Fruit fly (Drosophila melanogaster): ENCODE measurements around the gene CG9915.

The CG9915 gene

DNA sequence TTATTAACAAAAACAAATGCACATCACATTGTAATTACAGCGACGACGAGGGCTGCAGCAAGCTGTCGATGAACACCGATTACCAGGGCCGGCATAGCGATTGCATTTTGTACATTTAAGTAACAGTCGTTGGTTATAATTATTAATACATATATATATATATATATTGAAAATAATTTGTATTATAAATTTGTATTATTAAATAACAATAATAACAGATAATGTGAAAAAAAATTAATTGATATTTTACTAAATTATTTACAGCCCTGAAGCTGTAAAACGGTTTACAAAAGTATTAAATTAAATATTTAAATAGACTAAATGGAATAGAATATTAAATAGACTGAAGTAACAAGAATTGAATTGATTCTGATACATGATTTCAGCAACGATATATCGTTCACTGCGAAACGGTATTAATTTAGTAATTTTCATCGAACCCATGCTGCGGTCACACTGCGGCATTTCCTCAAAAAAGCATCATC lies 37.0 kb downstream of the CG9915 start, which contains the start of the genes kat80 and Prosalpha4 (continued):
- peak; percentile 33 for TF ChIP-seq Hr4 (GFP tag; optimal IDR thresholded peaks at IDR 0.05)
- no peak for TF ChIP-seq net (GFP tag; optimal IDR thresholded peaks at IDR 0.05)
- no peak for TF ChIP-seq CG6163 (GFP tag; IDR thresholded peaks at IDR 0.05)
- TF ChIP-seq CG3919 (GFP tag; optimal IDR thresholded peaks at IDR 0.05): peak; percentile 26
- no peak for TF ChIP-seq Smox (GFP tag; optimal IDR thresholded peaks at IDR 0.05)
- TF ChIP-seq lz (GFP tag; optimal IDR thresholded peaks at IDR 0.05): no peak
- peak; percentile 0 for TF ChIP-seq CG7368 (GFP tag; optimal IDR thresholded peaks at IDR 0.05)
- TF ChIP-seq CG8632 (GFP tag; optimal IDR thresholded peaks at IDR 0.05): peak; percentile 13
- no peak for TF ChIP-seq CG1621 (tag; optimal IDR thresholded peaks at IDR 0.05)
- TF ChIP-seq CG34406 (GFP tag; optimal IDR thresholded peaks at IDR 0.05): peak; percentile 43
- TF ChIP-seq CG9139 (GFP tag; optimal IDR thresholded peaks at IDR 0.05): no peak
- no peak for TF ChIP-seq CG11762 (GFP tag; optimal IDR thresholded peaks at IDR 0.05; ENCODE audit: insufficient read depth)
- no peak for TF ChIP-seq CG6854 (GFP tag; optimal IDR thresholded peaks at IDR 0.05)
- no peak for TF ChIP-seq Ets21C (GFP tag; optimal IDR thresholded peaks at IDR 0.05)
- no peak for TF ChIP-seq CG4318 (GFP tag; optimal IDR thresholded peaks at IDR 0.05)
- TF ChIP-seq Met (GFP tag; optimal IDR thresholded peaks at IDR 0.05): no peak
- no peak for TF ChIP-seq Eip93F (GFP tag; optimal IDR thresholded peaks at IDR 0.05)
- TF ChIP-seq acj6 (GFP tag; optimal IDR thresholded peaks at IDR 0.05): peak; percentile 2
- no peak for TF ChIP-seq CG11902 (GFP tag; optimal IDR thresholded peaks at IDR 0.05)
- TF ChIP-seq fd59A (GFP tag; optimal IDR thresholded peaks at IDR 0.05): no peak
- no peak for TF ChIP-seq Sox14 (GFP tag; optimal IDR thresholded peaks at IDR 0.05)
- no peak for TF ChIP-seq Lpt (GFP tag; optimal IDR thresholded peaks at IDR 0.05)
- peak; percentile 28 for TF ChIP-seq CG3032 (tag; optimal IDR thresholded peaks at IDR 0.05)
- no peak for TF ChIP-seq salr (GFP tag; optimal IDR thresholded peaks at IDR 0.05)
- no peak for TF ChIP-seq CG8119 (GFP tag; IDR thresholded peaks at IDR 0.05)
- TF ChIP-seq achi (GFP tag; optimal IDR thresholded peaks at IDR 0.05): peak; percentile 40
- TF ChIP-seq eg (GFP tag; IDR thresholded peaks at IDR 0.05): 0 out of 3 replicates have a peak, but pooled peaks have one; percentile 36

DNA sequence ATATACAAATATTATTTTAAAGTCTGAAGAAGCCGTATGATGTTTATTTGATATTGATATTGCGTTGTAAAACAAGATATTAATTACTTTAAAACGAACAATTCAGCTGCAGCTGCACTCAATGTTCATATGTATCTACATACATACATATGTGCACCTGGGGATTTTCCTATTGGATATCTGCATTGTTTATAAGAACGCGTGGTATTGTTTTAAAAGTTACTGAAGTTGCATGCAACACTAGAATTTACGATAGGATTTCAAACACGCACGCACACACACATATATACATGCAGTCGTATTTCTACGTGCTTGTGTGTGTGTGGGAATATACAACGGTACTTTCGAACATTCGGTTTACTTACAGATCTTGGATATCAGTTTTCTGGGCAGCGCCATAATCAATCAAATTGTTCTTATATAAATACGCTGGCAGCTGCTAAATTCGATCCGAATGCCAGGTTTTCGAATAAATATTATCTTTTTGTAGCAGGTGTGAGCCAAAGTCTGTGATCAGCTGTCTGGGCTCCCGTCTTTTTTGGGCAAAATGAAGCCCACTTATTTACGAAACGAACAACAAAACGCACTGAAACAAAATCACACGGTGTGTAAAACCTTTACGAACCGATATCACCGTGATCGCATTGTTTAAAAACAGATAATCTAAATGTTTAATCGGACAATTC lies 37.6 kb downstream of the CG9915 start:
- no peak for TF ChIP-seq CG3032 (tag; optimal IDR thresholded peaks at IDR 0.05)
- TF ChIP-seq CG8319 (GFP tag; optimal IDR thresholded peaks at IDR 0.05): no peak
- no peak for TF ChIP-seq lz (GFP tag; optimal IDR thresholded peaks at IDR 0.05)
- TF ChIP-seq Eip78C (GFP tag): peak; percentile 11
- TF ChIP-seq Eip93F (GFP tag; optimal IDR thresholded peaks at IDR 0.05): no peak
- no peak for TF ChIP-seq pdm3 (GFP tag; optimal IDR thresholded peaks at IDR 0.05)
- TF ChIP-seq CG15336 (GFP tag; IDR thresholded peaks at IDR 0.05): no peak

DNA sequence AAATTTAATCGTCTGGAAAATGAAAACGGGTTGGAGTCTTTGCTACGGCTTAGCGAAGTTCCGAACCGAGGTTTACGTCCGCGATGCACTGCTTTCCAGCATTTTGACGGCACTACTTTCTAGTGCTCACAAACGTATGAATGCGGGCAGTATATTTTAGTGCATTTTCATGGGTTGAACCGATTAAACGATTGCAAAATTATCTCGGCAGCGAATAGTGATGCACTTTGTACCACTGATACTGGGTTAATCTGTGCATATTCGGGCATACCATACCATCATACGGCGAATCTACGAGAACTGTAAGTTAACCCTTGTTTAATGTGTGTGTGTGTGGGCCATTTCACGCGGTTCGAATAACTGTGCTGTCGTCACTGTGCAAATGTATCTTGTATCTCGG lies 42.1 kb downstream of the CG9915 start, which contains the start of gene Mfe2:
TSS of gene Mfe2 (plus strand) at position 157 of the 400 bp plus-strand sequence.
- TF ChIP-seq fkh (GFP tag; optimal IDR thresholded peaks at IDR 0.05) (no peak), spab (GFP tag; optimal IDR thresholded peaks at IDR 0.05) (peak; percentile 31), CG3919 (GFP tag; optimal IDR thresholded peaks at IDR 0.05) (peak; percentile 46), Gug (GFP tag; IDR thresholded peaks at IDR 0.05) (no peak), Eip78C (GFP tag) (peak; percentile 70), CG6163 (GFP tag; IDR thresholded peaks at IDR 0.05) (peak; percentile 21; the same call in 1 of the 3 replicates), achi (GFP tag; optimal IDR thresholded peaks at IDR 0.05) (no peak), Eip75B (GFP tag; optimal IDR thresholded peaks at IDR 0.05) (peak; percentile 8), acj6 (GFP tag; optimal IDR thresholded peaks at IDR 0.05) (no peak), eg (GFP tag; IDR thresholded peaks at IDR 0.05) (peak; percentile 43; the same call in 1 of the 3 replicates), Sox14 (GFP tag; optimal IDR thresholded peaks at IDR 0.05) (peak; percentile 17), CG8319 (GFP tag; optimal IDR thresholded peaks at IDR 0.05) (no peak), topi (GFP tag; optimal IDR thresholded peaks at IDR 0.05) (peak; percentile 52), CG4318 (GFP tag; optimal IDR thresholded peaks at IDR 0.05) (no peak), CG31627 (GFP tag; optimal IDR thresholded peaks at IDR 0.05) (peak; percentile 47), net (GFP tag; optimal IDR thresholded peaks at IDR 0.05) (peak; percentile 50), Met (GFP tag; optimal IDR thresholded peaks at IDR 0.05) (peak; percentile 6), fd59A (GFP tag; optimal IDR thresholded peaks at IDR 0.05) (no peak), CG15336 (GFP tag; IDR thresholded peaks at IDR 0.05) (0 out of 2 replicates have a peak, but pooled peaks have one; percentile 35), CG32006 (GFP tag; optimal IDR thresholded peaks at IDR 0.05) (no peak), Hr4 (GFP tag; optimal IDR thresholded peaks at IDR 0.05) (no peak), Smox (GFP tag; optimal IDR thresholded peaks at IDR 0.05) (no peak), Ets96B (tag; optimal IDR thresholded peaks at IDR 0.05) (peak; percentile 24), salr (GFP tag; optimal IDR thresholded peaks at IDR 0.05) (no peak), vri (GFP tag; optimal IDR thresholded peaks at IDR 0.05) (peak; percentile 37), Lpt (GFP tag; optimal IDR thresholded peaks at IDR 0.05) (no peak), Blimp-1 (GFP tag; optimal IDR thresholded peaks at IDR 0.05) (no peak), CG11902 (GFP tag; optimal IDR thresholded peaks at IDR 0.05) (no peak), dsx (GFP tag; optimal IDR thresholded peaks at IDR 0.05; ENCODE audit: poor library complexity, severe bottlenecking) (peak; percentile 42), Sox102F (GFP tag; optimal IDR thresholded peaks at IDR 0.05) (no peak), CG6854 (GFP tag; optimal IDR thresholded peaks at IDR 0.05) (peak; percentile 49), CG34406 (GFP tag; optimal IDR thresholded peaks at IDR 0.05) (no peak), CG9139 (GFP tag; optimal IDR thresholded peaks at IDR 0.05) (peak; percentile 76), CG7368 (GFP tag; optimal IDR thresholded peaks at IDR 0.05) (peak; percentile 40)

All from whole organism, prepupa.